Worm (Caenorhabditis elegans) whole organism, L4 larva: ENCODE data around the gene parg-1.

ENCODE experiments used
- aly-2 ChIP-seq: sonication (generic microtip); optimal IDR thresholded peaks from 2 replicates; lab custom pipeline; 2018; ENCODE audit warnings: missing biosample characterization, missing genetic modification characterization
- egl-27 ChIP-seq: sonication (generic microtip); optimal IDR thresholded peaks from 3 replicates; lab custom pipeline; 2017; ENCODE audit warnings: missing biosample characterization, missing genetic modification reagents, missing genetic modification characterization
- lin-29 ChIP-seq: fragments of 200-800 bp; sonication (Bioruptor generic); IDR thresholded peaks from 2 replicates; pipeline ENCODE4 v1.3.6; 2022; ENCODE audit warnings: missing genetic modification reagents, missing genetic modification characterization, missing compliant biosample characterization
- lin-39 ChIP-seq: fragments of 150-350 bp; optimal IDR thresholded peaks from 2 replicates; lab custom pipeline; 2014; ENCODE audit warnings: missing biosample characterization, missing genetic modification reagents, missing genetic modification characterization
- nhr-10 ChIP-seq: fragments of 150-350 bp; optimal IDR thresholded peaks from 2 replicates; lab custom pipeline; 2014; ENCODE audit warnings: missing biosample characterization, missing genetic modification characterization
- nhr-28 ChIP-seq: fragments of 150-350 bp; optimal IDR thresholded peaks from 2 replicates; lab custom pipeline; 2014; ENCODE audit warnings: missing biosample characterization, missing genetic modification characterization
- zfp-3 ChIP-seq: fragments of 200-800 bp; sonication (Bioruptor generic); conservative IDR thresholded peaks from 2 replicates; pipeline ENCODE4 v1.3.6; 2022; ENCODE audit warnings: missing genetic modification reagents, missing genetic modification characterization, missing compliant biosample characterization
- ztf-11 ChIP-seq: fragments of 150-350 bp; optimal IDR thresholded peaks from 2 replicates; lab custom pipeline; 2014; ENCODE audit warnings: missing biosample characterization, missing genetic modification characterization

DNA sequence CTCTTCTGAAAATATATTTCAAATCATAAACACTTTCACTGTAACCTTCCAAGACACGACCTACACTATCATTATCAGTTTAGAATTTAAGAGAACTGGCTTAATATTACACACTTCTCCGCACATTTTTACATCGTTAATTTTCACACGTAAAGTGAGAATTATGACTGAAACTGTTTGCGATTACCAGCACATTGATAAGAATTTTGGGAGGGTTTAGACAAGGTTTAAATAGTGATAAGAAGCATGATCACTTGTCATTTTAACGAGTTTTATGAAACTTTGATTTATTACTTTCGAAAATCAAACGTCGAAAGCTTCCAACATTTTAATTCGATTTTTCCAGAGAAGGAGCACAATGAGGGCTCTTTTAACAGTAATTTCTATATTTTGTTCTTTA, 15.6 kb upstream of the parg-1 start, which contains the start of gene F21D5.3:
- TF ChIP-seq ztf-11 (tag; lab: Kevin White, UChicago) (no peak), lin-39 (tag; lab: Kevin White, UChicago) (no peak), aly-2 (no peak), nhr-10 (tag; lab: Kevin White, UChicago) (no peak), nhr-28 (tag; lab: Kevin White, UChicago) (peak; percentile 60), zfp-3 (no peak), egl-27 (no peak), lin-29 (GFP tag; lab: Robert Waterston, UW) (no peak)
